Fruit fly (Drosophila melanogaster): ENCODE data around the gene CG13639.

- TF ChIP-seq CG10543 (GFP tag; optimal IDR thresholded peaks at IDR 0.05) = no peak
- TF ChIP-seq z (GFP tag; IDR thresholded peaks at IDR 0.05) = no peak
- no peak for TF ChIP-seq Awh (GFP tag; IDR thresholded peaks at IDR 0.05)
- TF ChIP-seq CG4854 (GFP tag; optimal IDR thresholded peaks at IDR 0.05) = no peak
- TF ChIP-seq BtbVII (GFP tag; optimal IDR thresholded peaks at IDR 0.05) = no peak
- TF ChIP-seq CG15601 (tag; optimal IDR thresholded peaks at IDR 0.05) = no peak
- TF ChIP-seq br (optimal IDR thresholded peaks at IDR 0.05) = no peak
- no peak for TF ChIP-seq CG9876 (GFP tag; optimal IDR thresholded peaks at IDR 0.05)
- no peak for TF ChIP-seq Drgx (GFP tag; IDR thresholded peaks at IDR 0.05)
- no peak for TF ChIP-seq CG8765 (GFP tag; IDR thresholded peaks at IDR 0.05)
These were observed 28.3 kb upstream of the CG13639 start for dm6 chr3R:24888418-24888817.
